Fruit fly (Drosophila melanogaster) whole organism, prepupa: Measurements from ENCODE around the gene CG34433.
A peak's percentile ranks its signal among the peaks of the same experiment; 100 is the strongest.

Source experiments
- CG15336 ChIP-seq: fragments of 200-800 bp; sonication (Bioruptor generic); IDR thresholded peaks from 2 replicates; pipeline ENCODE4 v1.3.6; 2022; ENCODE audit warnings: missing biosample characterization, missing genetic modification characterization
- CG6808 ChIP-seq: fragments of 200-800 bp; sonication (Bioruptor generic); optimal IDR thresholded peaks from 3 replicates; lab custom pipeline; 2017; ENCODE audit warnings: missing biosample characterization, missing genetic modification characterization, mild to moderate bottlenecking, moderate library complexity, missing genetic modification reagents
- Eip93F ChIP-seq: fragments of 200-800 bp; sonication (Bioruptor generic); optimal IDR thresholded peaks from 2 replicates; lab custom pipeline; 2016; ENCODE audit warnings: missing biosample characterization, mild to moderate bottlenecking, missing genetic modification characterization
- dsx ChIP-seq: fragments of 200-800 bp; optimal IDR thresholded peaks from 3 replicates; lab custom pipeline; 2019; ENCODE audit warnings: missing biosample characterization, mild to moderate bottlenecking, missing genetic modification characterization, moderate library complexity; ENCODE audit not compliant: poor library complexity, severe bottlenecking
- svp ChIP-seq: fragments of 200-800 bp; sonication (Bioruptor generic); peaks from one replicate; lab custom pipeline; 2016; ENCODE audit warnings: missing biosample characterization, missing genetic modification characterization

dm6 chr3R:30689653-30690052 is 39.9 kb downstream of the CG34433 start:
- peak; percentile 69 for TF ChIP-seq CG15336 (GFP tag; lab: Robert Waterston, UW)
- peak; percentile 49 for TF ChIP-seq Eip93F
- no peak for TF ChIP-seq dsx (GFP tag; lab: Kevin White, UChicago)
- TF ChIP-seq CG6808 (GFP tag; lab: Kevin White, UChicago) = peak; percentile 16
- TF ChIP-seq svp (GFP tag; lab: Kevin White, UChicago) = peak; percentile 83
